Worm (Caenorhabditis elegans): Measurements from ENCODE around the gene srz-58.

ce11 chrV:17339349-17339748 lies 21.4 kb downstream of the srz-58 start:
- TF ChIP-seq nhr-71 (tag; optimal IDR thresholded peaks at IDR 0.05) (no peak), jun-1 (tag; optimal IDR thresholded peaks at IDR 0.05) (no peak), aha-1 (tag; optimal IDR thresholded peaks at IDR 0.05) (no peak), zag-1 (tag; optimal IDR thresholded peaks at IDR 0.05) (no peak), nhr-77 (tag; optimal IDR thresholded peaks at IDR 0.05) (no peak)
